Worm (Caenorhabditis elegans) whole organism, L4/young adult: ENCODE data around the gene nspg-14.

Source experiments
- W03F9.2 ChIP-seq: fragments of 150-350 bp; optimal IDR thresholded peaks from 2 replicates; lab custom pipeline; 2014; ENCODE audit warnings: missing biosample characterization, missing genetic modification characterization
- dao-5 ChIP-seq: sonication (generic microtip); optimal IDR thresholded peaks from 2 replicates; lab custom pipeline; 2016; ENCODE audit warnings: missing genotype, missing genetic modification characterization, moderate library complexity, missing compliant biosample characterization

DNA sequence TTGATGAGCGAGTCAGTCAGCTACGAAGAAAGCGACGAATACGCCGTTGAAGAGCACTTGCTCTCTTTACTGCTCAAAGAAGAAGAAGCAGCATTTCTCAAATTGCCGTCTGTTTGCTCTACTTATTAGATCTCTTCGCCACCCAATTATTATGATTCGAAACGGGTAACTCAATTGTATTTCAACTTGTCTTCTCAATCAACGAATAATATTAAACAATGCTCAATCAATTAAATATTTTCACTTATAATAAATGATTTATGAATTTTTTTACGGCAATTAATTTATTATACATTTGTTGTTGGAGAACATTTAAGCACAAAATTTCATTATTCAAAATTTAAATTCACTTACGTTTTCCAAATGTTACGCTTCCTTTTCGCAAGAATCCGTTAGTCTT, 25.4 kb downstream of the nspg-14 start:
- TF ChIP-seq W03F9.2 (tag; lab: Kevin White, UChicago) (no peak), dao-5 (no peak)
